Fruit fly (Drosophila melanogaster) whole organism, embryonic: ENCODE data around the gene Srpk79D.
A peak's percentile ranks its signal among the peaks of the same experiment; 100 is the strongest.

ENCODE experiments used
- BtbVII ChIP-seq: fragments of 200-800 bp; sonication (Bioruptor generic); optimal IDR thresholded peaks from 3 replicates; lab custom pipeline; 2017; ENCODE audit warnings: missing biosample characterization, mild to moderate bottlenecking, missing genetic modification characterization
- CG10321 ChIP-seq: fragments of 200-800 bp; sonication (Bioruptor generic); IDR thresholded peaks from 2 replicates; pipeline ENCODE4 v1.3.6; 2022; ENCODE audit warnings: missing biosample characterization, missing genetic modification characterization
- CG14965 ChIP-seq: fragments of 200-800 bp; sonication (Bioruptor generic); optimal IDR thresholded peaks from 2 replicates; lab custom pipeline; 2016; ENCODE audit warnings: missing biosample characterization, missing genetic modification characterization, borderline replicate concordance
- CG15479 ChIP-seq: fragments of 200-800 bp; sonication (Bioruptor generic); optimal IDR thresholded peaks from 3 replicates; lab custom pipeline; 2019; ENCODE audit warnings: missing biosample characterization, mild to moderate bottlenecking, missing genetic modification characterization, moderate library complexity
- CG16863 ChIP-seq: fragments of 200-800 bp; sonication (Bioruptor generic); optimal IDR thresholded peaks from 3 replicates; lab custom pipeline; 2016; ENCODE audit warnings: missing biosample characterization, missing genetic modification characterization
- CG2120 ChIP-seq: fragments of 200-800 bp; sonication (Bioruptor generic); optimal IDR thresholded peaks from 3 replicates; lab custom pipeline; 2016; ENCODE audit warnings: missing biosample characterization, missing genetic modification characterization
- CG3163 ChIP-seq: fragments of 200-800 bp; sonication (Bioruptor generic); optimal IDR thresholded peaks from 3 replicates; lab custom pipeline; 2016; ENCODE audit warnings: missing biosample characterization, missing genetic modification characterization
- CG32772 ChIP-seq: fragments of 200-800 bp; sonication (Bioruptor generic); IDR thresholded peaks from 2 replicates; pipeline ENCODE4 v1.3.6; 2022; ENCODE audit warnings: missing biosample characterization, missing genetic modification characterization
- CG3407 ChIP-seq: fragments of 200-800 bp; sonication (Bioruptor generic); optimal IDR thresholded peaks from 2 replicates; lab custom pipeline; 2018; ENCODE audit warnings: missing biosample characterization, mild to moderate bottlenecking, missing genetic modification characterization
- CG7372 ChIP-seq: fragments of 200-800 bp; sonication (Bioruptor generic); IDR thresholded peaks from 2 replicates; pipeline ENCODE4 v1.3.6; 2022; ENCODE audit warnings: missing biosample characterization, missing genetic modification characterization
- CG7963 ChIP-seq: fragments of 200-800 bp; sonication (Bioruptor generic); IDR thresholded peaks from 3 replicates; pipeline ENCODE4 v1.3.6; 2022; ENCODE audit warnings: missing biosample characterization, missing genetic modification characterization; ENCODE audit not compliant: partially characterized antibody
- CG8290 ChIP-seq, 3 experiments: fragments of 200-800 bp; sonication (Bioruptor generic); optimal IDR thresholded peaks; 2 replicates each; lab custom pipeline; 2016 to 2019; ENCODE audit warnings: missing biosample characterization in 3 of 3, missing genetic modification characterization in 3 of 3, mild to moderate bottlenecking in 2 of 3, moderate library complexity in 1 of 3
- CG8765 ChIP-seq: fragments of 200-800 bp; sonication (Bioruptor generic); IDR thresholded peaks from 2 replicates; pipeline ENCODE4 v1.3.6; 2022; ENCODE audit warnings: missing biosample characterization, missing genetic modification characterization
- CG8924 ChIP-seq: fragments of 200-800 bp; optimal IDR thresholded peaks from 3 replicates; lab custom pipeline; 2019; ENCODE audit warnings: missing biosample characterization, mild to moderate bottlenecking, missing genetic modification characterization, moderate library complexity
- CHES-1-like ChIP-seq: fragments of 200-800 bp; sonication (Bioruptor generic); optimal IDR thresholded peaks from 2 replicates; lab custom pipeline; 2016; ENCODE audit warnings: missing biosample characterization, missing genetic modification characterization
- Camta ChIP-seq: fragments of 200-800 bp; sonication (Bioruptor generic); optimal IDR thresholded peaks from 2 replicates; lab custom pipeline; 2016; ENCODE audit warnings: missing biosample characterization, missing genetic modification characterization
- Dbx ChIP-seq: fragments of 200-800 bp; sonication (Bioruptor generic); IDR thresholded peaks from 3 replicates; pipeline ENCODE4 v1.3.6; 2022; ENCODE audit warnings: missing biosample characterization, missing genetic modification characterization
- Dp ChIP-seq: fragments of 200-800 bp; sonication (Bioruptor generic); optimal IDR thresholded peaks from 2 replicates; lab custom pipeline; 2018; ENCODE audit warnings: missing biosample characterization, mild to moderate bottlenecking, missing genetic modification characterization, moderate library complexity
- HLH3B ChIP-seq: fragments of 200-800 bp; sonication (Bioruptor generic); IDR thresholded peaks from 2 replicates; pipeline ENCODE4 v1.3.6; 2022; ENCODE audit warnings: missing biosample characterization, missing genetic modification characterization
- Hey ChIP-seq: fragments of 200-800 bp; sonication (Bioruptor generic); optimal IDR thresholded peaks from 3 replicates; lab custom pipeline; 2018; ENCODE audit warnings: missing biosample characterization, mild to moderate bottlenecking, missing genetic modification characterization
- HmgZ ChIP-seq: fragments of 200-800 bp; sonication (Bioruptor generic); optimal IDR thresholded peaks from 2 replicates; lab custom pipeline; 2018; ENCODE audit warnings: missing biosample characterization, mild to moderate bottlenecking, missing genetic modification characterization
- Hsf ChIP-seq: fragments of 200-800 bp; sonication (Bioruptor generic); optimal IDR thresholded peaks from 3 replicates; lab custom pipeline; 2016; ENCODE audit warnings: missing biosample characterization, missing genetic modification characterization
- Myb ChIP-seq: fragments of 200-800 bp; sonication (Bioruptor generic); optimal IDR thresholded peaks from 2 replicates; lab custom pipeline; 2016; ENCODE audit warnings: missing biosample characterization, missing genetic modification characterization
- Oli ChIP-seq: fragments of 200-800 bp; sonication (Bioruptor generic); optimal IDR thresholded peaks from 2 replicates; lab custom pipeline; 2018; ENCODE audit warnings: missing biosample characterization, mild to moderate bottlenecking, missing genetic modification characterization, moderate library complexity
- PHDP ChIP-seq: fragments of 200-800 bp; sonication (Bioruptor generic); optimal IDR thresholded peaks from 3 replicates; lab custom pipeline; 2018; ENCODE audit warnings: missing biosample characterization, mild to moderate bottlenecking, missing genetic modification characterization, moderate library complexity
- Rfx ChIP-seq: fragments of 200-800 bp; sonication (Bioruptor generic); IDR thresholded peaks from 2 replicates; pipeline ENCODE4 v1.3.6; 2022; ENCODE audit warnings: missing biosample characterization, missing genetic modification characterization
- YL-1 ChIP-seq: fragments of 200-800 bp; sonication (Bioruptor generic); optimal IDR thresholded peaks from 3 replicates; lab custom pipeline; 2017; ENCODE audit warnings: missing biosample characterization, mild to moderate bottlenecking, missing genetic modification characterization
- amos ChIP-seq: fragments of 200-800 bp; sonication (Bioruptor generic); IDR thresholded peaks from 2 replicates; pipeline ENCODE4 v1.3.6; 2022; ENCODE audit warnings: missing biosample characterization, missing genetic modification characterization; ENCODE audit not compliant: partially characterized antibody
- ara ChIP-seq: fragments of 200-800 bp; sonication (Bioruptor generic); IDR thresholded peaks from 2 replicates; pipeline ENCODE4 v1.3.6; 2022; ENCODE audit warnings: missing biosample characterization, missing genetic modification characterization
- bbx ChIP-seq: fragments of 200-800 bp; sonication (Bioruptor generic); IDR thresholded peaks from 2 replicates; pipeline ENCODE4 v1.3.6; 2022; ENCODE audit warnings: missing biosample characterization, missing genetic modification characterization; ENCODE audit not compliant: partially characterized antibody
- danr ChIP-seq: fragments of 200-800 bp; sonication (Bioruptor generic); IDR thresholded peaks from 2 replicates; pipeline ENCODE4 v1.3.6; 2022; ENCODE audit warnings: missing biosample characterization, missing genetic modification characterization
- dm ChIP-seq: fragments of 200-800 bp; sonication (Bioruptor generic); optimal IDR thresholded peaks from 3 replicates; lab custom pipeline; 2016; ENCODE audit warnings: missing biosample characterization, missing genetic modification characterization
- ems ChIP-seq: fragments of 200-800 bp; sonication (Bioruptor generic); optimal IDR thresholded peaks from 3 replicates; lab custom pipeline; 2016; ENCODE audit warnings: missing biosample characterization, missing genetic modification characterization
- gcm2 ChIP-seq: fragments of 200-800 bp; sonication (Bioruptor generic); optimal IDR thresholded peaks from 2 replicates; lab custom pipeline; 2016; ENCODE audit warnings: missing biosample characterization, missing genetic modification characterization
- gem ChIP-seq: fragments of 200-800 bp; sonication (Bioruptor generic); optimal IDR thresholded peaks from 2 replicates; lab custom pipeline; 2019; ENCODE audit warnings: missing biosample characterization, mild to moderate bottlenecking, missing genetic modification characterization, moderate library complexity
- gsb ChIP-seq: fragments of 200-800 bp; sonication (Bioruptor generic); IDR thresholded peaks from 2 replicates; pipeline ENCODE4 v1.3.6; 2022; ENCODE audit warnings: missing biosample characterization, missing genetic modification characterization
- gsb-n ChIP-seq: fragments of 200-800 bp; sonication (Bioruptor generic); optimal IDR thresholded peaks from 3 replicates; lab custom pipeline; 2018; ENCODE audit warnings: missing biosample characterization, mild to moderate bottlenecking, missing genetic modification characterization
- klu ChIP-seq: fragments of 200-800 bp; sonication (Bioruptor generic); IDR thresholded peaks from 2 replicates; pipeline ENCODE4 v1.3.6; 2022; ENCODE audit warnings: missing biosample characterization, missing genetic modification characterization
- mld ChIP-seq: fragments of 200-800 bp; sonication (Bioruptor generic); IDR thresholded peaks from 3 replicates; pipeline ENCODE4 v1.3.6; 2022; ENCODE audit warnings: missing biosample characterization, missing genetic modification characterization; ENCODE audit not compliant: partially characterized antibody
- nmo ChIP-seq: fragments of 200-800 bp; sonication (Bioruptor generic); optimal IDR thresholded peaks from 2 replicates; lab custom pipeline; 2018; ENCODE audit warnings: missing biosample characterization, mild to moderate bottlenecking, missing genetic modification characterization, moderate library complexity
- nom ChIP-seq: fragments of 200-800 bp; sonication (Bioruptor generic); optimal IDR thresholded peaks from 2 replicates; lab custom pipeline; 2017; ENCODE audit warnings: missing biosample characterization, missing genetic modification characterization, mild to moderate bottlenecking, moderate library complexity, missing genetic modification reagents
- oc ChIP-seq: fragments of 200-800 bp; sonication (Bioruptor generic); optimal IDR thresholded peaks from 2 replicates; lab custom pipeline; 2018; ENCODE audit warnings: missing biosample characterization, mild to moderate bottlenecking, missing genetic modification characterization, moderate library complexity
- pnt ChIP-seq: fragments of 200-800 bp; sonication (Bioruptor generic); optimal IDR thresholded peaks from 3 replicates; lab custom pipeline; 2016; ENCODE audit warnings: missing biosample characterization, missing genetic modification characterization
- rib ChIP-seq: fragments of 200-800 bp; sonication (Bioruptor generic); IDR thresholded peaks from 2 replicates; pipeline ENCODE4 v1.3.6; 2022; ENCODE audit warnings: missing biosample characterization, missing genetic modification characterization
- sc ChIP-seq, 3 experiments: fragments of >200 bp in 2 of 3; fragments of 200-800 bp in 1 of 3; sonication (Bioruptor generic) in 1 of 3; optimal IDR thresholded peaks; 2 replicates in 2 of 3; 3 replicates in 1 of 3; lab custom pipeline; 2017; ENCODE audit warnings: mild to moderate bottlenecking in 1 of 3, missing biosample characterization in 1 of 3, missing genetic modification characterization in 1 of 3, missing genetic modification reagents in 1 of 3
- sqz ChIP-seq: fragments of 200-800 bp; sonication (Bioruptor generic); optimal IDR thresholded peaks from 3 replicates; lab custom pipeline; 2018; ENCODE audit warnings: missing biosample characterization, mild to moderate bottlenecking, missing genetic modification characterization
- trh ChIP-seq: fragments of 200-800 bp; sonication (Bioruptor generic); optimal IDR thresholded peaks from 2 replicates; lab custom pipeline; 2016; ENCODE audit warnings: missing biosample characterization, missing genetic modification characterization
- vnd ChIP-seq: fragments of 200-800 bp; sonication (Bioruptor generic); IDR thresholded peaks from 3 replicates; pipeline ENCODE4 v1.3.6; 2022; ENCODE audit warnings: missing biosample characterization, missing genetic modification characterization; ENCODE audit not compliant: partially characterized antibody
- yki ChIP-seq: fragments of >200 bp; optimal IDR thresholded peaks from 3 replicates; lab custom pipeline; 2018
- z ChIP-seq: fragments of 200-800 bp; sonication (Bioruptor generic); IDR thresholded peaks from 3 replicates; pipeline ENCODE4 v1.3.6; 2022; ENCODE audit warnings: missing biosample characterization, missing genetic modification characterization
- zfh2 ChIP-seq: fragments of 200-800 bp; sonication (Bioruptor generic); optimal IDR thresholded peaks from 2 replicates; lab custom pipeline; 2016; ENCODE audit warnings: missing biosample characterization, missing genetic modification characterization

The Srpk79D gene

DNA sequence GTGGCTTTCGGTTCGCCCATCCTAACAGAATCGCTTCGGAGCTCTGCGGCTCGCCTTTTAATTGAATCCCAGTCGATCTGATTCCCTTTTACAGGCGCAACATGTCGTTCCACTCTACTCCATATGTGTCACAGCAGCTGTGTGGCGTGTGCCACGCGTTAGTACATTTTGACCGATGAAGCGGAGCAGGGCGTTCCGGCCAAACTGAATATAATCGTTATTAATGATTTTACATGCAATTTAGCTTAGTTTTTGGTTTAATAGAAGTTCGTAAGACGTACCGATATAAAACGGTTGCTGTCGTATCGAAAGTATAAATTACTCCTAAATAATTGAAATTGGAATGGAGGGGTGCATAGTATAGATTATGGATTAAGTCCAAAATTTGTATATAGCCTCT lies 7.2 kb upstream of the Srpk79D start, which contains the start of gene CG11523:
TSS of gene CG11523 (minus strand) at position 145 of the 400 bp plus-strand sequence.
- no peak for TF ChIP-seq ara (GFP tag; lab: Robert Waterston, UW)
- no peak for TF ChIP-seq CG3163 (GFP tag; lab: Kevin White, UChicago)
- TF ChIP-seq Rfx (GFP tag; lab: Robert Waterston, UW) = peak; percentile 82
- TF ChIP-seq vnd (GFP tag; lab: Robert Waterston, UW) = no peak
- TF ChIP-seq CG8765 = no peak
- no peak for TF ChIP-seq CG7963
- TF ChIP-seq CG8924 (tag; lab: Kevin White, UChicago) = no peak
- no peak for TF ChIP-seq nom (GFP tag; lab: Kevin White, UChicago)
- TF ChIP-seq YL-1 (GFP tag; lab: Kevin White, UChicago) = no peak
- no peak for TF ChIP-seq rib (GFP tag; lab: Robert Waterston, UW)
- TF ChIP-seq CG16863 (GFP tag; lab: Kevin White, UChicago) = no peak
- TF ChIP-seq trh (GFP tag; lab: Kevin White, UChicago) = no peak
- TF ChIP-seq HmgZ = peak; percentile 38
- TF ChIP-seq Dp (GFP tag; lab: Kevin White, UChicago) = no peak
- peak; percentile 36 for TF ChIP-seq CG2120 (GFP tag; lab: Kevin White, UChicago)
- TF ChIP-seq pnt = no peak
- no peak for TF ChIP-seq mld (GFP tag; lab: Robert Waterston, UW)
- TF ChIP-seq sc (optimal IDR thresholded peaks at IDR 0.05; lab: Kevin White, UChicago) = no peak
- no peak for TF ChIP-seq sc (GFP tag; optimal IDR thresholded peaks at IDR 0.05; lab: Kevin White, UChicago)
- no peak for TF ChIP-seq BtbVII (GFP tag; lab: Kevin White, UChicago)
- TF ChIP-seq CG10321 (GFP tag; lab: Robert Waterston, UW) = no peak
- TF ChIP-seq PHDP = no peak
- no peak for TF ChIP-seq CG8290 (GFP tag; optimal IDR thresholded peaks at IDR 0.05; lab: Kevin White, UChicago)
- TF ChIP-seq CG8290 (tag; optimal IDR thresholded peaks at IDR 0.05; lab: Kevin White, UChicago) = peak in 1 of 2 experiments; percentile 59
- no peak for TF ChIP-seq CG3407 (GFP tag; lab: Kevin White, UChicago)
- no peak for TF ChIP-seq CG15479
- no peak for TF ChIP-seq CHES-1-like (GFP tag; lab: Kevin White, UChicago)
- TF ChIP-seq Oli (tag; lab: Kevin White, UChicago) = no peak
- no peak for TF ChIP-seq Camta
- TF ChIP-seq gcm2 (GFP tag; lab: Kevin White, UChicago) = no peak
- no peak for TF ChIP-seq oc (tag; lab: Kevin White, UChicago)
- TF ChIP-seq Dbx (GFP tag; lab: Robert Waterston, UW) = peak; percentile 8; the same call in 1 of the 3 replicates
- TF ChIP-seq klu (GFP tag; lab: Robert Waterston, UW) = no peak
- TF ChIP-seq gsb (GFP tag; lab: Robert Waterston, UW) = no peak
- TF ChIP-seq yki (lab: Kevin White, UChicago) = no peak
- TF ChIP-seq ems (GFP tag; lab: Kevin White, UChicago) = no peak
- TF ChIP-seq nmo (GFP tag; lab: Kevin White, UChicago) = peak; percentile 10
- no peak for TF ChIP-seq CG14965 (GFP tag; lab: Kevin White, UChicago)
- no peak for TF ChIP-seq gsb-n (tag; lab: Kevin White, UChicago)
- no peak for TF ChIP-seq CG7372
- TF ChIP-seq CG32772 (GFP tag; lab: Robert Waterston, UW) = no peak
- TF ChIP-seq danr = no peak
- no peak for TF ChIP-seq z (GFP tag; lab: Robert Waterston, UW)
- peak; percentile 36 for TF ChIP-seq Hsf
- TF ChIP-seq Hey (tag; lab: Kevin White, UChicago) = no peak
- no peak for TF ChIP-seq gem
- TF ChIP-seq sqz (GFP tag; lab: Kevin White, UChicago) = no peak
- peak; percentile 57 for TF ChIP-seq dm (GFP tag; lab: Kevin White, UChicago)
- no peak for TF ChIP-seq HLH3B (GFP tag; lab: Robert Waterston, UW)
- TF ChIP-seq Myb (GFP tag; lab: Kevin White, UChicago) = peak; percentile 39
- peak; percentile 50 for TF ChIP-seq bbx (GFP tag; lab: Robert Waterston, UW)
- peak; percentile 26 for TF ChIP-seq zfh2 (GFP tag; lab: Kevin White, UChicago)
- TF ChIP-seq amos (GFP tag; lab: Robert Waterston, UW) = peak; percentile 57
